Fruit fly (Drosophila melanogaster) whole organism, embryonic: Measurements from ENCODE around the gene CG4338.

Experiments
- CG14441 ChIP-seq: fragments of 200-800 bp; sonication (Bioruptor generic); IDR thresholded peaks from 2 replicates; pipeline ENCODE4 v1.3.6; 2022; ENCODE audit warnings: missing biosample characterization, missing genetic modification characterization
- CG16779 ChIP-seq: fragments of 200-800 bp; sonication (Bioruptor generic); IDR thresholded peaks from 2 replicates; pipeline ENCODE4 v1.3.6; 2022; ENCODE audit warnings: missing biosample characterization, missing genetic modification characterization
- CG16863 ChIP-seq: fragments of 200-800 bp; sonication (Bioruptor generic); optimal IDR thresholded peaks from 3 replicates; lab custom pipeline; 2016; ENCODE audit warnings: missing biosample characterization, missing genetic modification characterization
- CG9727 ChIP-seq: fragments of 200-800 bp; sonication (Bioruptor generic); optimal IDR thresholded peaks from 3 replicates; lab custom pipeline; 2017; ENCODE audit warnings: missing biosample characterization, mild to moderate bottlenecking, missing genetic modification characterization
- Fer1 ChIP-seq: fragments of 200-800 bp; sonication (Bioruptor generic); optimal IDR thresholded peaks from 2 replicates; lab custom pipeline; 2017; ENCODE audit warnings: missing biosample characterization, mild to moderate bottlenecking, missing genetic modification characterization
- Neu2 ChIP-seq: fragments of 200-800 bp; sonication (Bioruptor generic); optimal IDR thresholded peaks from 3 replicates; lab custom pipeline; 2016; ENCODE audit warnings: missing biosample characterization, missing genetic modification characterization, borderline replicate concordance
- Stat92E ChIP-seq, 3 experiments: fragments of >200 bp in 2 of 3; fragments of 200-800 bp in 1 of 3; sonication (Bioruptor generic) in 1 of 3; optimal IDR thresholded peaks; 2 replicates each; lab custom pipeline; 2017 to 2019; ENCODE audit warnings: missing biosample characterization in 3 of 3, missing genetic modification characterization in 3 of 3, mild to moderate bottlenecking in 1 of 3, moderate library complexity in 1 of 3
- bsh ChIP-seq, 2 experiments: fragments of 200-800 bp; sonication (Bioruptor generic); optimal IDR thresholded peaks; 2 replicates each; lab custom pipeline; 2017 to 2018; ENCODE audit warnings: mild to moderate bottlenecking in 2 of 2, missing biosample characterization in 2 of 2, missing genetic modification characterization in 2 of 2, moderate library complexity in 1 of 2
- danr ChIP-seq: fragments of 200-800 bp; sonication (Bioruptor generic); IDR thresholded peaks from 2 replicates; pipeline ENCODE4 v1.3.6; 2022; ENCODE audit warnings: missing biosample characterization, missing genetic modification characterization
- hth ChIP-seq: fragments of >200 bp; optimal IDR thresholded peaks from 2 replicates; lab custom pipeline; 2017; ENCODE audit warnings: inconsistent platforms
- lbe ChIP-seq: fragments of 200-800 bp; sonication (Bioruptor generic); optimal IDR thresholded peaks from 2 replicates; lab custom pipeline; 2016; ENCODE audit warnings: missing biosample characterization, mild to moderate bottlenecking, missing genetic modification characterization
- pan ChIP-seq, 4 experiments: fragments of >200 bp in 3 of 4; fragments of 200-800 bp in 1 of 4; sonication (Bioruptor generic) in 1 of 4; optimal IDR thresholded peaks in 3 of 4; IDR thresholded peaks in 1 of 4; 2 replicates each; pipeline versions ENCODE4 v1.3.6 to Lab custom; 2017 to 2022; ENCODE audit warnings: missing biosample characterization in 2 of 4, missing genetic modification characterization in 2 of 4, mixed read lengths in 1 of 4
- tin ChIP-seq: fragments of 200-800 bp; sonication (Bioruptor generic); optimal IDR thresholded peaks from 3 replicates; lab custom pipeline; 2016; ENCODE audit warnings: missing biosample characterization, missing genetic modification characterization
- tx ChIP-seq: fragments of 200-800 bp; sonication (Bioruptor generic); optimal IDR thresholded peaks from 2 replicates; lab custom pipeline; 2016; ENCODE audit warnings: missing biosample characterization, missing genetic modification characterization

- TF ChIP-seq CG9727 (GFP tag; lab: Kevin White, UChicago): no peak
- TF ChIP-seq tin: no peak
- TF ChIP-seq Stat92E (GFP tag; optimal IDR thresholded peaks at IDR 0.05; lab: Kevin White, UChicago): no peak
- TF ChIP-seq lbe (GFP tag; lab: Kevin White, UChicago): no peak
- TF ChIP-seq tx (GFP tag; lab: Kevin White, UChicago): no peak
- TF ChIP-seq CG14441 (GFP tag; lab: Robert Waterston, UW): no peak
- no peak for TF ChIP-seq CG16779 (GFP tag; lab: Robert Waterston, UW)
- no peak for TF ChIP-seq pan (optimal IDR thresholded peaks at IDR 0.05; lab: Kevin White, UChicago)
- no peak for TF ChIP-seq pan (GFP tag; optimal IDR thresholded peaks at IDR 0.05 in 1 of 2, IDR thresholded peaks at IDR 0.05 in 1 of 2)
- no peak for TF ChIP-seq CG16863
- TF ChIP-seq hth: no peak
- TF ChIP-seq Fer1 (GFP tag; lab: Kevin White, UChicago): no peak
- no peak for TF ChIP-seq Neu2 (GFP tag; lab: Kevin White, UChicago)
- TF ChIP-seq danr (GFP tag; lab: Robert Waterston, UW): no peak
- TF ChIP-seq bsh (GFP tag; optimal IDR thresholded peaks at IDR 0.05; lab: Kevin White, UChicago): no peak
These were observed 45.4 kb downstream of the CG4338 start, which contains the start of gene ear for dm6 chr3R:15320747-15321085.
